Worm (Caenorhabditis elegans) whole organism, L2 larva: Measurements from ENCODE around the gene nhr-111.

Source experiments
- alr-1 ChIP-seq: fragments of 150-350 bp; optimal IDR thresholded peaks from 2 replicates; lab custom pipeline; 2014; ENCODE audit warnings: missing biosample characterization, missing genetic modification characterization
- aly-2 ChIP-seq: fragments of 150-350 bp; optimal IDR thresholded peaks from 2 replicates; lab custom pipeline; 2014; ENCODE audit warnings: missing biosample characterization, missing genetic modification characterization
- blmp-1 ChIP-seq: sonication (generic microtip); optimal IDR thresholded peaks from 2 replicates; lab custom pipeline; 2017; ENCODE audit warnings: missing genetic modification characterization, mild to moderate bottlenecking, missing compliant biosample characterization, antibody characterized with exemption, moderate library complexity; ENCODE audit not compliant: insufficient read depth
- ceh-82 ChIP-seq: fragments of 150-350 bp; optimal IDR thresholded peaks from 2 replicates; lab custom pipeline; 2014; ENCODE audit warnings: missing biosample characterization, missing genetic modification characterization
- egl-27 ChIP-seq: sonication (generic microtip); optimal IDR thresholded peaks from 3 replicates; lab custom pipeline; 2017; ENCODE audit warnings: missing biosample characterization, missing genetic modification reagents, missing genetic modification characterization
- lin-13 ChIP-seq: fragments of 150-350 bp; optimal IDR thresholded peaks from 2 replicates; lab custom pipeline; 2014; ENCODE audit warnings: missing biosample characterization, missing genetic modification reagents, missing genetic modification characterization
- lsy-2 ChIP-seq, 2 experiments: fragments of 150-350 bp in 1 of 2; sonication (generic microtip) in 1 of 2; optimal IDR thresholded peaks; 2 replicates each; lab custom pipeline; 2014 to 2017; ENCODE audit warnings: missing biosample characterization in 2 of 2, missing genetic modification characterization in 2 of 2
- mdl-1 ChIP-seq, 2 experiments: fragments of 150-350 bp in 1 of 2; sonication (generic microtip) in 1 of 2; optimal IDR thresholded peaks; 2 replicates each; lab custom pipeline; 2017; ENCODE audit warnings: missing biosample characterization in 2 of 2, missing genetic modification characterization in 2 of 2
- nhr-21 ChIP-seq: fragments of 150-350 bp; optimal IDR thresholded peaks from 2 replicates; lab custom pipeline; 2014; ENCODE audit warnings: missing biosample characterization, missing genetic modification characterization
- skn-1 ChIP-seq: sonication (generic microtip); optimal IDR thresholded peaks from 2 replicates; lab custom pipeline; 2017; ENCODE audit warnings: missing biosample characterization, missing genetic modification characterization
- sma-9 ChIP-seq, 2 experiments: fragments of 150-350 bp in 1 of 2; sonication (generic microtip) in 1 of 2; optimal IDR thresholded peaks; 2 replicates each; lab custom pipeline; 2014 to 2016; ENCODE audit warnings: missing genetic modification characterization in 2 of 2, mild to moderate bottlenecking in 1 of 2, missing biosample characterization in 1 of 2, missing compliant biosample characterization in 1 of 2, missing genetic modification reagents in 1 of 2, moderate library complexity in 1 of 2
- unc-39 ChIP-seq: fragments of 150-350 bp; optimal IDR thresholded peaks from 2 replicates; lab custom pipeline; 2014; ENCODE audit warnings: missing biosample characterization, missing genetic modification characterization
- unc-62 ChIP-seq: fragments of 150-350 bp; optimal IDR thresholded peaks from 2 replicates; lab custom pipeline; 2014; ENCODE audit warnings: missing biosample characterization, missing genetic modification reagents, missing genetic modification characterization
- zag-1 ChIP-seq: fragments of 150-350 bp; optimal IDR thresholded peaks from 2 replicates; lab custom pipeline; 2014; ENCODE audit warnings: missing biosample characterization, missing genetic modification characterization

DNA sequence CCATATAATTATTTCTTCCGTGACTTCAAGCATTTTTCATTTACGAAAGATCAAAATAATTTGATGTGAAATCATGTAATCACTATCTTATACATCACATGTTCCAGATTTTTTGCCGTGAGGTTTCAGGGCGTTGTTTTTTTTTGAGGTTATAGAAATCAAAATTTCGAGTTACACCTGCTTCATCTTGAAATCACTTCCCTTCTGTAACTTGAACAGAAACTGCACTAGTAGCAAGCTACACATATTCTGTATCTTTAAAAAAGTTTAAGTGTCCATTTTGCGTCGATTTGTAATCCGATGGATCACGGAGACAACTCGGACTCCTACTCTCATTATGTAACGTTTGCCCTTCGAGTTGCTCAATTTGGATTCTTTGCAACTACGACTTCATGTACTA lies 34.0 kb downstream of the nhr-111 start, which contains the start of gene F22B8.3:
- TF ChIP-seq ceh-82 (no peak), lin-13 (GFP tag; lab: Kevin White, UChicago) (no peak), unc-62 (GFP tag; lab: Kevin White, UChicago) (no peak), egl-27 (no peak), mdl-1 (tag; optimal IDR thresholded peaks at IDR 0.05; lab: Kevin White, UChicago) (no peak), zag-1 (tag; lab: Kevin White, UChicago) (no peak), skn-1 (tag; lab: Kevin White, UChicago) (no peak), nhr-21 (no peak), lsy-2 (tag; optimal IDR thresholded peaks at IDR 0.05; lab: Kevin White, UChicago) (no peak), aly-2 (no peak), blmp-1 (tag; lab: Kevin White, UChicago) (no peak), sma-9 (GFP tag; optimal IDR thresholded peaks at IDR 0.05; lab: Kevin White, UChicago) (no peak), sma-9 (tag; optimal IDR thresholded peaks at IDR 0.05; lab: Kevin White, UChicago) (no peak), alr-1 (no peak), unc-39 (tag; lab: Kevin White, UChicago) (no peak)
